Fruit fly (Drosophila melanogaster) whole organism, embryonic: ENCODE measurements around the gene Mon1.
A peak's percentile ranks its signal among the peaks of the same experiment; 100 is the strongest.

ENCODE experiments used
- Bgb ChIP-seq: fragments of 200-800 bp; sonication (Bioruptor generic); IDR thresholded peaks from 2 replicates; pipeline ENCODE4 v1.3.6; 2022; ENCODE audit warnings: missing biosample characterization, missing genetic modification characterization; ENCODE audit not compliant: partially characterized antibody
- Blimp-1 ChIP-seq: fragments of 200-800 bp; sonication (Bioruptor generic); optimal IDR thresholded peaks from 3 replicates; lab custom pipeline; 2018; ENCODE audit warnings: missing biosample characterization, missing genetic modification characterization, mild to moderate bottlenecking, moderate library complexity, missing genetic modification reagents
- CG1233 ChIP-seq: fragments of 200-800 bp; sonication (Bioruptor generic); optimal IDR thresholded peaks from 4 replicates; lab custom pipeline; 2018; ENCODE audit warnings: missing biosample characterization, mild to moderate bottlenecking, missing genetic modification characterization
- CG15479 ChIP-seq: fragments of 200-800 bp; sonication (Bioruptor generic); optimal IDR thresholded peaks from 3 replicates; lab custom pipeline; 2019; ENCODE audit warnings: missing biosample characterization, mild to moderate bottlenecking, missing genetic modification characterization, moderate library complexity
- CG17912 ChIP-seq: fragments of 200-800 bp; sonication (Bioruptor generic); optimal IDR thresholded peaks from 2 replicates; lab custom pipeline; 2018; ENCODE audit warnings: missing biosample characterization, mild to moderate bottlenecking, missing genetic modification characterization
- CG18476 ChIP-seq: fragments of 200-800 bp; sonication (Bioruptor generic); optimal IDR thresholded peaks from 2 replicates; lab custom pipeline; 2016; ENCODE audit warnings: missing biosample characterization, mild to moderate bottlenecking, missing genetic modification characterization
- CG18764 ChIP-seq: fragments of 200-800 bp; sonication (Bioruptor generic); optimal IDR thresholded peaks from 3 replicates; lab custom pipeline; 2016; ENCODE audit warnings: missing biosample characterization, missing genetic modification characterization
- CG4617 ChIP-seq: fragments of 200-800 bp; sonication (Bioruptor generic); optimal IDR thresholded peaks from 3 replicates; lab custom pipeline; 2016; ENCODE audit warnings: missing biosample characterization, missing genetic modification characterization, borderline replicate concordance
- CG5953 ChIP-seq: fragments of 200-800 bp; sonication (Bioruptor generic); IDR thresholded peaks from 2 replicates; pipeline ENCODE4 v1.3.6; 2022; ENCODE audit warnings: missing biosample characterization, missing genetic modification characterization
- CG7271 ChIP-seq: fragments of 200-800 bp; sonication (Bioruptor generic); optimal IDR thresholded peaks from 2 replicates; lab custom pipeline; 2018; ENCODE audit warnings: missing biosample characterization, mild to moderate bottlenecking, missing genetic modification characterization, moderate library complexity
- CG9215 ChIP-seq: fragments of 200-800 bp; sonication (Bioruptor generic); IDR thresholded peaks from 2 replicates; pipeline ENCODE4 v1.3.6; 2022; ENCODE audit warnings: missing biosample characterization, missing genetic modification characterization
- CHES-1-like ChIP-seq: fragments of 200-800 bp; sonication (Bioruptor generic); optimal IDR thresholded peaks from 2 replicates; lab custom pipeline; 2016; ENCODE audit warnings: missing biosample characterization, missing genetic modification characterization
- Dp ChIP-seq: fragments of 200-800 bp; sonication (Bioruptor generic); optimal IDR thresholded peaks from 2 replicates; lab custom pipeline; 2018; ENCODE audit warnings: missing biosample characterization, mild to moderate bottlenecking, missing genetic modification characterization, moderate library complexity
- Ets65A ChIP-seq: fragments of 200-800 bp; sonication (Bioruptor generic); peaks from one replicate; lab custom pipeline; 2016; ENCODE audit warnings: missing biosample characterization, missing genetic modification characterization
- HLH4C ChIP-seq: fragments of 200-800 bp; sonication (Bioruptor generic); IDR thresholded peaks from 3 replicates; pipeline ENCODE4 v1.3.6; 2022; ENCODE audit warnings: missing biosample characterization, missing genetic modification characterization; ENCODE audit not compliant: partially characterized antibody
- MESR4 ChIP-seq: fragments of 200-800 bp; sonication (Bioruptor generic); optimal IDR thresholded peaks from 2 replicates; lab custom pipeline; 2018; ENCODE audit warnings: missing biosample characterization, mild to moderate bottlenecking, missing genetic modification characterization, moderate library complexity
- Med ChIP-seq: fragments of 200-800 bp; sonication (Bioruptor generic); peaks from one replicate; lab custom pipeline; 2016; ENCODE audit warnings: missing biosample characterization, missing genetic modification characterization, mild to moderate bottlenecking, inconsistent platforms, moderate library complexity
- Nf-YA ChIP-seq: fragments of 200-800 bp; sonication (Bioruptor generic); IDR thresholded peaks from 2 replicates; pipeline ENCODE4 v1.3.6; 2022; ENCODE audit warnings: missing biosample characterization, missing genetic modification characterization
- Opbp ChIP-seq: fragments of 200-800 bp; sonication (Bioruptor generic); IDR thresholded peaks from 3 replicates; pipeline ENCODE4 v1.3.6; 2022; ENCODE audit warnings: missing biosample characterization, missing genetic modification characterization; ENCODE audit not compliant: partially characterized antibody
- Taf1 ChIP-seq: fragments of 200-800 bp; sonication (Bioruptor generic); IDR thresholded peaks from 2 replicates; pipeline ENCODE4 v1.3.6; 2022; ENCODE audit warnings: missing biosample characterization, missing genetic modification characterization
- abd-A ChIP-seq: fragments of 200-800 bp; sonication (Bioruptor generic); optimal IDR thresholded peaks from 3 replicates; lab custom pipeline; 2019; ENCODE audit warnings: missing biosample characterization, mild to moderate bottlenecking, missing genetic modification characterization, moderate library complexity
- az2 ChIP-seq: fragments of 200-800 bp; sonication (Bioruptor generic); optimal IDR thresholded peaks from 3 replicates; lab custom pipeline; 2016; ENCODE audit warnings: missing biosample characterization, missing genetic modification characterization
- cato ChIP-seq: fragments of 200-800 bp; sonication (Bioruptor generic); optimal IDR thresholded peaks from 2 replicates; lab custom pipeline; 2016; ENCODE audit warnings: missing biosample characterization, missing genetic modification characterization, borderline replicate concordance
- cwo ChIP-seq: fragments of 200-800 bp; sonication (Bioruptor generic); optimal IDR thresholded peaks from 3 replicates; lab custom pipeline; 2017; ENCODE audit warnings: missing biosample characterization, missing genetic modification characterization, mild to moderate bottlenecking, moderate library complexity, missing genetic modification reagents
- da ChIP-seq: fragments of 200-800 bp; sonication (Bioruptor generic); optimal IDR thresholded peaks from 2 replicates; lab custom pipeline; 2016; ENCODE audit warnings: missing biosample characterization, missing genetic modification characterization
- ewg ChIP-seq: fragments of 200-800 bp; sonication (Bioruptor generic); optimal IDR thresholded peaks from 3 replicates; lab custom pipeline; 2017; ENCODE audit warnings: mild to moderate bottlenecking, missing biosample characterization, missing genetic modification reagents, missing genetic modification characterization
- fd102C ChIP-seq: fragments of 200-800 bp; sonication (Bioruptor generic); optimal IDR thresholded peaks from 2 replicates; lab custom pipeline; 2018; ENCODE audit warnings: missing biosample characterization, mild to moderate bottlenecking, missing genetic modification characterization, moderate library complexity
- gro ChIP-seq: fragments of 200-800 bp; sonication (Bioruptor generic); optimal IDR thresholded peaks from 2 replicates; lab custom pipeline; 2016; ENCODE audit warnings: missing biosample characterization, missing genetic modification characterization
- hb ChIP-seq: fragments of 200-800 bp; sonication (Bioruptor generic); IDR thresholded peaks from 3 replicates; pipeline ENCODE4 v1.3.6; 2022; ENCODE audit warnings: missing biosample characterization, missing genetic modification characterization; ENCODE audit not compliant: partially characterized antibody
- ken ChIP-seq: fragments of 200-800 bp; sonication (Bioruptor generic); IDR thresholded peaks from 3 replicates; pipeline ENCODE4 v1.3.6; 2022; ENCODE audit warnings: missing biosample characterization, missing genetic modification characterization
- knrl ChIP-seq: fragments of 200-800 bp; sonication (Bioruptor generic); IDR thresholded peaks from 3 replicates; pipeline ENCODE4 v1.3.6; 2022; ENCODE audit warnings: missing biosample characterization, missing genetic modification characterization; ENCODE audit not compliant: partially characterized antibody
- nerfin-1 ChIP-seq: fragments of 200-800 bp; sonication (Bioruptor generic); optimal IDR thresholded peaks from 3 replicates; lab custom pipeline; 2019; ENCODE audit warnings: missing biosample characterization, mild to moderate bottlenecking, missing genetic modification characterization, moderate library complexity
- onecut ChIP-seq: fragments of 200-800 bp; sonication (Bioruptor generic); IDR thresholded peaks from 2 replicates; pipeline ENCODE4 v1.3.6; 2022; ENCODE audit warnings: missing biosample characterization, missing genetic modification characterization
- row ChIP-seq: fragments of 200-800 bp; sonication (Bioruptor generic); IDR thresholded peaks from 3 replicates; pipeline ENCODE4 v1.3.6; 2022; ENCODE audit warnings: missing biosample characterization, missing genetic modification characterization
- sd ChIP-seq: fragments of 200-800 bp; sonication (Bioruptor generic); optimal IDR thresholded peaks from 3 replicates; lab custom pipeline; 2018; ENCODE audit warnings: missing biosample characterization, mild to moderate bottlenecking, missing genetic modification characterization, moderate library complexity
- sens ChIP-seq: fragments of 200-800 bp; sonication (Bioruptor generic); peaks from one replicate; lab custom pipeline; 2016; ENCODE audit warnings: missing biosample characterization, missing genetic modification characterization
- slbo ChIP-seq: fragments of 200-800 bp; sonication (Bioruptor generic); IDR thresholded peaks from 2 replicates; pipeline ENCODE4 v1.3.6; 2022; ENCODE audit warnings: missing biosample characterization, missing genetic modification characterization
- sr ChIP-seq: fragments of 200-800 bp; sonication (Bioruptor generic); IDR thresholded peaks from 3 replicates; pipeline ENCODE4 v1.3.6; 2022; ENCODE audit warnings: missing biosample characterization, missing genetic modification characterization
- stwl ChIP-seq: fragments of 200-800 bp; sonication (Bioruptor generic); optimal IDR thresholded peaks from 3 replicates; lab custom pipeline; 2018; ENCODE audit warnings: missing biosample characterization, mild to moderate bottlenecking, missing genetic modification characterization, moderate library complexity
- sug ChIP-seq: fragments of 200-800 bp; optimal IDR thresholded peaks from 2 replicates; lab custom pipeline; 2019; ENCODE audit warnings: missing biosample characterization, mild to moderate bottlenecking, missing genetic modification characterization, moderate library complexity
- tll ChIP-seq, 2 experiments: fragments of 200-800 bp in 1 of 2; fragments of >200 bp in 1 of 2; sonication (Bioruptor generic) in 1 of 2; optimal IDR thresholded peaks; 2 replicates each; lab custom pipeline; 2017 to 2019; ENCODE audit warnings: missing biosample characterization in 2 of 2, missing genetic modification characterization in 2 of 2, mild to moderate bottlenecking in 1 of 2, moderate library complexity in 1 of 2
- trem ChIP-seq: fragments of 200-800 bp; optimal IDR thresholded peaks from 3 replicates; lab custom pipeline; 2019; ENCODE audit warnings: missing biosample characterization, mild to moderate bottlenecking, missing genetic modification characterization, moderate library complexity
- twi ChIP-seq: fragments of 200-800 bp; optimal IDR thresholded peaks from 2 replicates; lab custom pipeline; 2019; ENCODE audit warnings: missing biosample characterization, mild to moderate bottlenecking, missing genetic modification characterization, moderate library complexity
- tx ChIP-seq: fragments of 200-800 bp; sonication (Bioruptor generic); optimal IDR thresholded peaks from 2 replicates; lab custom pipeline; 2016; ENCODE audit warnings: missing biosample characterization, missing genetic modification characterization
- vvl ChIP-seq: fragments of 200-800 bp; sonication (Bioruptor generic); IDR thresholded peaks from 2 replicates; pipeline ENCODE4 v1.3.6; 2022; ENCODE audit warnings: missing biosample characterization, missing genetic modification characterization
- z ChIP-seq: fragments of 200-800 bp; sonication (Bioruptor generic); IDR thresholded peaks from 3 replicates; pipeline ENCODE4 v1.3.6; 2022; ENCODE audit warnings: missing biosample characterization, missing genetic modification characterization

Gene Mon1

DNA sequence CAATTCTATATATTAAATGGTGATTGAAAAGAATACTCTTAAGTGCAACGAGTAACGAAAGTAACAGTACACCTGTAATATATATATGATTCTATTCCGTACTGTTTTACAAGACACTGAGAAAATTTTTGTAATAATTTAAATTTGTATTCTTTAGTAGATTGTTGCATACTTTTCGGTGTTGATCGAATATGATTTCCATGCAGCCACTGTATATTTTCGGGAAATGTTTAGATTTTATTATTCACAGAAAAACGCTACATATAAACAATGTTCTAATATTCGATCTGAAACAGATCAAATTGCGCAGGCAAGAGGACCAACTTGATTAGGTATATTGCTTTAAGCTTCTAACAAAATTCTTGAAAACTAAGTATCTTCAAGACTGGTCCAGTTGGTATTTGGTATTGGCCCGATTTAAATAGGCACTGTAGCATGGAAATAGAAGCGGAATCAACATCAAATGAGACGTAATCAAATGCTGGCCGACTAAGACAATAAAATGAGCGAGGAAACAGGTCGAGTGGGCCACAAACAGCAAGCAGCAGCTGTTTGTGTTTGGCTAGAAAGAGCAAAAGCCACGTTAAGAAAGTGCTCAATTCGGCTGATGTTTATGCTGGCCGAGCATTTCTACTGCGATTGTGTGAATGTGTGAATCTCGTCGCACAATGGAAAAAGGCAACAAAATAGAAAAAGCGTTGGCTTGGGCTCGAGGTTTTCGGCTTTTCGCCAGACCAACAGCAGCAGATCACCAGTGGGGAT, 38.0 kb upstream of the Mon1 start, which contains the start of gene CG15629 (continued):
- TF ChIP-seq cato (GFP tag; lab: Kevin White, UChicago) (no peak), Med (peak; percentile 5), Nf-YA (GFP tag; lab: Robert Waterston, UW) (0 out of 2 replicates have a peak, but pooled peaks have one; percentile 49)
- TF ChIP-seq, all 482 proteins: peak for 17

DNA sequence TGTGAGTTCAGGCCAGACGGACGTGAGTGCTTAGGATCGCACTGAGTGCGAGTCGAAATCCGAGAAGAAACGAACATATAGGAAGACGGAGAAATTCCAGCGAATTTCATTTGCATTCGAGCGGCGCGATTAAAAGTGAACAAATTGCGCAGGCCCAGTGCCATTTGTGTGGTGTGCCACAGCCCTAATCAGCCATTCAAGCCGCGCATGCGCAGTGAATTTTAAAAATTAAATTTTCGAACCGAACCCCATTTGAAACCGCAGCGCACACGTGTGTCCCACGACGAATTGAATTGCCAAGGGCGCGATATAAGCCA, 37.5 kb upstream of the Mon1 start:
- TF ChIP-seq MESR4 (GFP tag; lab: Kevin White, UChicago) (no peak), fd102C (GFP tag; lab: Kevin White, UChicago) (no peak), CG17912 (GFP tag; lab: Kevin White, UChicago) (no peak), twi (tag; lab: Kevin White, UChicago) (no peak), CG5953 (GFP tag; lab: Robert Waterston, UW) (0 out of 2 replicates have a peak, but pooled peaks have one; percentile 30), ken (GFP tag; lab: Robert Waterston, UW) (0 out of 3 replicates have a peak, but pooled peaks have one; percentile 14), tx (no peak), ewg (peak; percentile 38), az2 (GFP tag; lab: Kevin White, UChicago) (no peak), tll (GFP tag; optimal IDR thresholded peaks at IDR 0.05; lab: Kevin White, UChicago) (no peak), slbo (GFP tag; lab: Robert Waterston, UW) (no peak), hb (0 out of 3 replicates have a peak, but pooled peaks have one; percentile 21), knrl (GFP tag; lab: Robert Waterston, UW) (no peak), Blimp-1 (GFP tag; lab: Kevin White, UChicago) (peak; percentile 7), Ets65A (GFP tag; lab: Kevin White, UChicago) (peak; percentile 58), sd (peak; percentile 60), sens (GFP tag; lab: Kevin White, UChicago) (peak; percentile 40), sug (tag; lab: Kevin White, UChicago) (no peak), da (GFP tag; lab: Kevin White, UChicago) (peak; percentile 22), z (GFP tag; lab: Robert Waterston, UW) (0 out of 3 replicates have a peak, but pooled peaks have one; percentile 2), vvl (GFP tag; lab: Robert Waterston, UW) (peak; percentile 74), CG1233 (GFP tag; lab: Kevin White, UChicago) (peak; percentile 9), CHES-1-like (GFP tag; lab: Kevin White, UChicago) (no peak), sr (0 out of 3 replicates have a peak, but pooled peaks have one; percentile 3), CG7271 (tag; lab: Kevin White, UChicago) (no peak), CG18764 (GFP tag; lab: Kevin White, UChicago) (peak; percentile 48), CG9215 (no peak), cwo (GFP tag; lab: Kevin White, UChicago) (peak; percentile 6)

- TF ChIP-seq knrl (GFP tag; lab: Robert Waterston, UW) (0 out of 3 replicates have a peak, but pooled peaks have one; percentile 4), Dp (peak; percentile 95), HLH4C (GFP tag; lab: Robert Waterston, UW) (peak; percentile 54; the same call in 2 of the 3 replicates), cwo (GFP tag; lab: Kevin White, UChicago) (no peak), Opbp (GFP tag; lab: Robert Waterston, UW) (0 out of 3 replicates have a peak, but pooled peaks have one; percentile 13), stwl (peak; percentile 89), gro (GFP tag; lab: Kevin White, UChicago) (peak; percentile 4), trem (peak; percentile 70), Taf1 (GFP tag; lab: Robert Waterston, UW) (no peak), sd (peak; percentile 100), onecut (no peak), nerfin-1 (peak; percentile 14), row (GFP tag; lab: Robert Waterston, UW) (peak; percentile 22; the same call in 1 of the 3 replicates), CG18476 (GFP tag; lab: Kevin White, UChicago) (no peak), abd-A (tag; lab: Kevin White, UChicago) (no peak), CG15479 (GFP tag; lab: Kevin White, UChicago) (no peak), Bgb (GFP tag; lab: Robert Waterston, UW) (peak; percentile 48; the same call in 1 of the 2 replicates), CG4617 (GFP tag; lab: Kevin White, UChicago) (peak; percentile 7)
These were observed 32.4 kb upstream of the Mon1 start, which contains the start of gene CG3225 for dm6 chr2L:4818056-4818455. Gene CG3225 (minus strand): TSS chr2L:4818245.
